Fruit fly (Drosophila melanogaster) whole organism, wandering third instar larva: ENCODE results near the gene FucTA.

Source experiments
- Abd-B ChIP-seq: fragments of >200 bp; optimal IDR thresholded peaks from 2 replicates; lab custom pipeline; 2017; ENCODE audit warnings: missing biosample characterization, missing genetic modification characterization
- CG9705 ChIP-seq: fragments of 200-800 bp; sonication (Bioruptor generic); optimal IDR thresholded peaks from 2 replicates; lab custom pipeline; 2018; ENCODE audit warnings: missing biosample characterization, mild to moderate bottlenecking, missing genetic modification characterization
- CrebA ChIP-seq: fragments of 200-800 bp; sonication (Bioruptor generic); optimal IDR thresholded peaks from 2 replicates; lab custom pipeline; 2016; ENCODE audit warnings: missing biosample characterization, mild to moderate bottlenecking, missing genetic modification characterization, borderline replicate concordance
- Dif ChIP-seq: fragments of 200-275, 200-300 bp; sonication (Bioruptor generic); optimal IDR thresholded peaks from 2 replicates; lab custom pipeline; 2018; ENCODE audit warnings: missing biosample characterization, missing genetic modification characterization; ENCODE audit not compliant: partially characterized antibody
- GATAd ChIP-seq: sonication (Bioruptor generic); optimal IDR thresholded peaks from 2 replicates; lab custom pipeline; 2016; ENCODE audit warnings: missing biosample characterization, missing genetic modification characterization
- HLH106 ChIP-seq: fragments of 200-800 bp; optimal IDR thresholded peaks from 3 replicates; lab custom pipeline; 2019; ENCODE audit warnings: missing biosample characterization, mild to moderate bottlenecking, missing genetic modification characterization, moderate library complexity
- Hnf4 ChIP-seq: fragments of 200-800 bp; sonication (Bioruptor generic); optimal IDR thresholded peaks from 2 replicates; lab custom pipeline; 2016; ENCODE audit warnings: missing biosample characterization, mild to moderate bottlenecking, missing genetic modification characterization
- Hr78 ChIP-seq: fragments of >200 bp; optimal IDR thresholded peaks from 2 replicates; lab custom pipeline; 2017; ENCODE audit warnings: missing biosample characterization, missing genetic modification characterization
- Hr83 ChIP-seq: fragments of 200-300 bp; sonication (Bioruptor generic); optimal IDR thresholded peaks from 2 replicates; lab custom pipeline; 2016; ENCODE audit warnings: missing biosample characterization, mild to moderate bottlenecking, missing genetic modification characterization, moderate library complexity; ENCODE audit not compliant: poor library complexity, severe bottlenecking
- Jra ChIP-seq: sonication (Bioruptor generic); optimal IDR thresholded peaks from 2 replicates; lab custom pipeline; 2016; ENCODE audit warnings: missing biosample characterization, missing genetic modification characterization
- Mio ChIP-seq: sonication (Bioruptor generic); optimal IDR thresholded peaks from 2 replicates; lab custom pipeline; 2016; ENCODE audit warnings: missing biosample characterization, missing genetic modification characterization
- Myc ChIP-seq: fragments of >200 bp; optimal IDR thresholded peaks from 2 replicates; lab custom pipeline; 2017
- OdsH ChIP-seq: fragments of 200-800 bp; sonication (Bioruptor generic); optimal IDR thresholded peaks from 2 replicates; lab custom pipeline; 2016; ENCODE audit warnings: missing biosample characterization, mild to moderate bottlenecking, missing genetic modification characterization
- Rel ChIP-seq, 2 experiments: fragments of 200-800 bp; sonication (Bioruptor generic) in 1 of 2; optimal IDR thresholded peaks; 2 replicates in 1 of 2; 3 replicates in 1 of 2; lab custom pipeline; 2016 to 2019; ENCODE audit warnings: mild to moderate bottlenecking in 2 of 2, missing biosample characterization in 2 of 2, missing genetic modification characterization in 2 of 2, moderate library complexity in 1 of 2
- Sp1 ChIP-seq: fragments of 200-800 bp; sonication (Bioruptor generic); optimal IDR thresholded peaks from 3 replicates; lab custom pipeline; 2019; ENCODE audit warnings: missing biosample characterization, mild to moderate bottlenecking, missing genetic modification characterization, moderate library complexity
- br ChIP-seq: fragments of 200-800 bp; sonication (Bioruptor generic); optimal IDR thresholded peaks from 2 replicates; lab custom pipeline; 2016; ENCODE audit warnings: missing biosample characterization, missing genetic modification characterization
- brk ChIP-seq: fragments of 200-800 bp; sonication (Bioruptor generic); optimal IDR thresholded peaks from 2 replicates; lab custom pipeline; 2016; ENCODE audit warnings: missing biosample characterization, mild to moderate bottlenecking, missing genetic modification characterization
- dl ChIP-seq, 2 experiments: fragments of 175-275, 200-275 bp in 1 of 2; fragments of 200-275 bp in 1 of 2; sonication (Bioruptor generic); optimal IDR thresholded peaks; lab custom pipeline; 2018; ENCODE audit warnings: mild to moderate bottlenecking in 2 of 2, missing biosample characterization in 2 of 2, missing genetic modification characterization in 2 of 2, moderate library complexity in 2 of 2; ENCODE audit not compliant: partially characterized antibody in 2 of 2, insufficient read depth in 1 of 2
- dmrt93B ChIP-seq: fragments of 200-800 bp; sonication (Bioruptor generic); optimal IDR thresholded peaks from 2 replicates; lab custom pipeline; 2018; ENCODE audit warnings: missing biosample characterization, mild to moderate bottlenecking, missing genetic modification characterization
- dsf ChIP-seq: sonication (Bioruptor generic); optimal IDR thresholded peaks from 2 replicates; lab custom pipeline; 2016; ENCODE audit warnings: missing biosample characterization, missing genetic modification characterization, borderline replicate concordance
- ey ChIP-seq: fragments of 200-800 bp; sonication (Bioruptor generic); optimal IDR thresholded peaks from 2 replicates; lab custom pipeline; 2016; ENCODE audit warnings: missing biosample characterization, missing genetic modification characterization
- foxo ChIP-seq, 2 experiments: fragments of 200-800 bp; sonication (Bioruptor generic); optimal IDR thresholded peaks; 2 replicates in 1 of 2; 3 replicates in 1 of 2; lab custom pipeline; 2016 to 2017; ENCODE audit warnings: missing biosample characterization in 2 of 2, missing genetic modification characterization in 2 of 2
- fru ChIP-seq: fragments of 200-800 bp; sonication (Bioruptor generic); optimal IDR thresholded peaks from 3 replicates; lab custom pipeline; 2016; ENCODE audit warnings: missing biosample characterization, mild to moderate bottlenecking, missing genetic modification characterization
- h ChIP-seq: fragments of 200-800 bp; sonication (Bioruptor generic); optimal IDR thresholded peaks from 3 replicates; lab custom pipeline; 2016; ENCODE audit warnings: missing biosample characterization, mild to moderate bottlenecking, missing genetic modification characterization
- jim ChIP-seq: fragments of 175-275, 200-325 bp; sonication (Bioruptor generic); optimal IDR thresholded peaks from 2 replicates; lab custom pipeline; 2016; ENCODE audit warnings: missing biosample characterization, mild to moderate bottlenecking, missing genetic modification characterization
- lola ChIP-seq: fragments of >200 bp; optimal IDR thresholded peaks from 2 replicates; lab custom pipeline; 2017; ENCODE audit warnings: missing biosample characterization, missing genetic modification characterization
- pan ChIP-seq: fragments of >200 bp; optimal IDR thresholded peaks from 2 replicates; lab custom pipeline; 2017
- psq ChIP-seq: fragments of 200-800 bp; sonication (Bioruptor generic); optimal IDR thresholded peaks from 3 replicates; lab custom pipeline; 2017; ENCODE audit warnings: missing biosample characterization, mild to moderate bottlenecking, missing genetic modification characterization, moderate library complexity
- rgr ChIP-seq: fragments of 200-800 bp; sonication (Bioruptor generic); optimal IDR thresholded peaks from 3 replicates; lab custom pipeline; 2016; ENCODE audit warnings: missing biosample characterization, mild to moderate bottlenecking, missing genetic modification characterization
- sage ChIP-seq: fragments of 200-800 bp; sonication (Bioruptor generic); optimal IDR thresholded peaks from 2 replicates; lab custom pipeline; 2016; ENCODE audit warnings: missing biosample characterization, mild to moderate bottlenecking, missing genetic modification characterization
- sv ChIP-seq: fragments of 200-800 bp; sonication (Bioruptor generic); optimal IDR thresholded peaks from 3 replicates; lab custom pipeline; 2016; ENCODE audit warnings: missing biosample characterization, missing genetic modification characterization
- tai ChIP-seq: sonication (Bioruptor generic); optimal IDR thresholded peaks from 2 replicates; lab custom pipeline; 2016; ENCODE audit warnings: missing biosample characterization, missing genetic modification characterization
- usp ChIP-seq: fragments of >200 bp; optimal IDR thresholded peaks from 2 replicates; lab custom pipeline; 2017; ENCODE audit warnings: missing biosample characterization, missing genetic modification characterization
- woc ChIP-seq: sonication (Bioruptor generic); optimal IDR thresholded peaks from 2 replicates; lab custom pipeline; 2016; ENCODE audit warnings: missing biosample characterization, mild to moderate bottlenecking, missing genetic modification characterization

FucTA gene

DNA sequence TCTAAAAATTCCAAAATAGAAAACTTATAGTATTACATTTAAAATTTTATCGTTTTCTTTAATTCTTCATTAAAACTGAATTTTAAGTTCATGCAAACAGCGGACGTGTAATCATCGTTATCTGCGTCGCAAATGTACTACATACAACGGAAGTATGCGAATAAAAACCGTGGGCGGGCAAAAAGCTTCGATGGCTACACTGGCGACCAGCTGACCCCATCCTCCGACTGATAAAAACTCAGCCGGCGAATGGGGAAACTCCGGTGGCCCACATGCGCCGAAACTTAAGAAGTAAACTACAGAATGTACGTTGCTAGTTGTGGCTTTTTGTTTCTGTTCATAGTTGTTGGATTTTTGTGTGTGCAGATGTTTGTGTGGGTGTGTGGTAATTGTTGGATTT, 9.1 kb upstream of the FucTA start:
- TF ChIP-seq dmrt93B (GFP tag; lab: Kevin White, UChicago) (no peak), lola (no peak), HLH106 (no peak), usp (no peak), Sp1 (GFP tag; lab: Kevin White, UChicago) (no peak), dsf (no peak), dl (GFP tag; optimal IDR thresholded peaks at IDR 0.05; lab: Kevin White, UChicago; ENCODE audit: insufficient read depth in 1 of 2, partially characterized antibody in 2 of 2) (no peak), ey (GFP tag; lab: Kevin White, UChicago) (no peak)

- TF ChIP-seq Hr83 (GFP tag; lab: Kevin White, UChicago) (peak; percentile 29), Hr78 (GFP tag; lab: Kevin White, UChicago) (no peak), Rel (GFP tag; optimal IDR thresholded peaks at IDR 0.05; lab: Kevin White, UChicago) (no peak), Rel (tag; optimal IDR thresholded peaks at IDR 0.05; lab: Kevin White, UChicago) (peak; percentile 28)
Measured at dm6 chr3L:15140268-15140957, 6.5 kb upstream of the FucTA start.

DNA sequence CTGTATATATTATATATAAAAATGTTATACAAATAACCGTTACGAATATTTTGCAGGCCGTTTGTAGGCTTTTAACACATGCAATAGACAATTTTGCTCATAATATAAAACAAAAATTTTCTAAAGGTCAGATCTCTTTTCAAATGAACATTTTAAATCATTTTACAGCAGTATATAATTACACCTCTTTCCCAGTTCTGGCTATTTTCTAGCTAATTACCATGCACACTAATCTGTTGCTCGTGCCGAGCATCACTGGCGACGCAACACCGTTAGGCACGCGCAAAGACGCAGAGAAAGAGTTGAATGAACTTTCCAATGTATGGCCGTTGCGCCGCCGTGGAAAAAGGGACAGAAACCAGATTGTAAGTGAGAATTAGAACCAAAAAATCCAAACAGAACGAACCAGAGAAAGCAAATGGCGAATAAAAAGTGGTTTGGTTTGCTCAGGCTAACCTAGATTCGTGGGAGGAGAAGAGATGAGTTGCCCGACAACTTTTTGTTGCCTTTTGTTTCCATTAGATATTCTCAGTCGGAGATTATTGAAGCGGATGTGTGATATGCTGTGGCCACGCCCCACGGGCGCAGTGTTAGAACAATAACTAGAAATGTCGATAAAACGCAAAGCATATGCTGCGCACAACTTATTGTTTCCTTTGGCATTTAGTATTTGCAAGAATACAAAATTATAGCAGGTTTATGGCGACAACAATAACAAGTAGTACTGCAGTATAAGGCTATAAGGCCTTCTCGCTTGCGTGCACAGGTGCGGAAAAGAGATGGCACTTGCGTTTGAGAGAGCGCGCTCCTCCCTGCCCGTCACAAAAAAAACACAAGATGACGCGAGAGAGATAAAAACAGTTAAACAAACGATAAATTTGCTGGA, 5.6 kb upstream of the FucTA start:
- TF ChIP-seq br (GFP tag; lab: Kevin White, UChicago) (peak; percentile 3), Jra (GFP tag; lab: Kevin White, UChicago) (peak; percentile 32), foxo (GFP tag; optimal IDR thresholded peaks at IDR 0.05; lab: Kevin White, UChicago) (peak in 1 of 2 experiments; percentile 28), rgr (GFP tag; lab: Kevin White, UChicago) (peak; percentile 43), OdsH (GFP tag; lab: Kevin White, UChicago) (no peak), Hr83 (GFP tag; lab: Kevin White, UChicago) (no peak), Mio (GFP tag; lab: Kevin White, UChicago) (no peak), Rel (GFP tag; optimal IDR thresholded peaks at IDR 0.05; lab: Kevin White, UChicago) (no peak), Rel (tag; optimal IDR thresholded peaks at IDR 0.05; lab: Kevin White, UChicago) (peak; percentile 20), pan (no peak), h (GFP tag; lab: Kevin White, UChicago) (peak; percentile 30), Dif (peak; percentile 37), fru (GFP tag; lab: Kevin White, UChicago) (peak; percentile 16), Myc (peak; percentile 75), Sp1 (GFP tag; lab: Kevin White, UChicago) (peak; percentile 15), HLH106 (peak; percentile 31), woc (GFP tag; lab: Kevin White, UChicago) (peak; percentile 5), dl (GFP tag; optimal IDR thresholded peaks at IDR 0.05; lab: Kevin White, UChicago; ENCODE audit: insufficient read depth in 1 of 2, partially characterized antibody in 2 of 2) (peak; percentile 6 to 43), sv (GFP tag; lab: Kevin White, UChicago) (no peak), ey (GFP tag; lab: Kevin White, UChicago) (no peak), psq (GFP tag; lab: Kevin White, UChicago) (no peak)
- TF ChIP-seq, all 38 proteins: peak for 13

DNA sequence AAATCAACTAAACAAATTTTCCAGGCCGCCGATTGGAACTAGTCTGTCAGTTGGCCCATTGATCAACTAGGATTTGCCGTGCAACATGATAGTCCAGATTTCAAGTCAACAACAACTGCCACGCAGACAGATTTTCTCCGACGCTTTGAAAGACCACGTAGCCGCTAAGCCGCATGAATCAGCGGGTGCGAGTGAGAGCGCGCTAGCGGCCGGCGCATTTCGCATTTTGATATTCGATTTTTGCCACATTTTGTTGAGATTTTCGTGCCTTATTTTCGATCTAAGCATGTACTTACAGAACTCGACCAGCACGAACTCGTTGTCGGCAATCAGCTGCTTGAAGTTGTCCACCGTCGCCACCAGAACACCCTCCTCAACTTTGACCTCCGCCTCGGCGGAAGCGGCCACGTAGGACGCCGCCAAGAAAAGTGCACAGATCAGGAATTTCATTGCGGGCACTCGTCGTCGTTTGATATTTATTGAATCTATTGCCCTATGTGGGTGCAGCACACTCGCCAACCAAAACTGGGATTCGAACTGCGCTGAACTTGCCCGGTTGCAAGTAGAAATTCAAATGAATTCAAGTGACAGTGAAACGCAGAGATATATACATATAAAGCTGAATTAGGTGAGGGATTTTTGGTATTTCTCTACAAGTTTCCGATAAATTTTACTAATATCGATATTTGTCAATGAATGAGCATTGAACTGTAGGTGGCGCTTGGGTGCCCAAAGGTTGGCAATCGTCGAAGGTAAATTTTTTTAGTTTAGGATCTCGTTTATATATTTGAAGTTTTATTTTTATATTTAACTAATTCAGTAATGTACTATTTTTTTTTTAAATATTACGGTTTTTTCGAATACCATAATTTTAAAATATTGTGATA, 4.7 kb upstream of the FucTA start, which contains the start of gene Pdi:
TSS of gene Pdi (minus strand) at position 837 of the 887 bp plus-strand sequence.
- TF ChIP-seq Mio (GFP tag; lab: Kevin White, UChicago) = no peak
- no peak for TF ChIP-seq sv (GFP tag; lab: Kevin White, UChicago)
- TF ChIP-seq foxo (GFP tag; optimal IDR thresholded peaks at IDR 0.05; lab: Kevin White, UChicago) = peak in 1 of 2 experiments; percentile 36
- no peak for TF ChIP-seq tai (GFP tag; lab: Kevin White, UChicago)
- TF ChIP-seq CrebA (GFP tag; lab: Kevin White, UChicago) = peak; percentile 98
- TF ChIP-seq lola = no peak
- TF ChIP-seq woc (GFP tag; lab: Kevin White, UChicago) = peak; percentile 12
- no peak for TF ChIP-seq sage
- TF ChIP-seq Jra (GFP tag; lab: Kevin White, UChicago) = peak; percentile 9
- no peak for TF ChIP-seq dsf
- TF ChIP-seq brk (GFP tag; lab: Kevin White, UChicago) = no peak
- TF ChIP-seq Hr83 (GFP tag; lab: Kevin White, UChicago) = peak; percentile 84
- TF ChIP-seq dl (GFP tag; optimal IDR thresholded peaks at IDR 0.05; lab: Kevin White, UChicago; ENCODE audit: insufficient read depth in 1 of 2, partially characterized antibody in 2 of 2) = peak in 1 of 2 experiments; percentile 32
- no peak for TF ChIP-seq Abd-B (GFP tag; lab: Kevin White, UChicago)
- no peak for TF ChIP-seq Rel (GFP tag; optimal IDR thresholded peaks at IDR 0.05; lab: Kevin White, UChicago)
- TF ChIP-seq Rel (tag; optimal IDR thresholded peaks at IDR 0.05; lab: Kevin White, UChicago) = peak; percentile 69
- no peak for TF ChIP-seq GATAd
- no peak for TF ChIP-seq usp
- TF ChIP-seq Dif = peak; percentile 57
- TF ChIP-seq Sp1 (GFP tag; lab: Kevin White, UChicago) = peak; percentile 20
- no peak for TF ChIP-seq Hr78 (GFP tag; lab: Kevin White, UChicago)
- TF ChIP-seq jim (GFP tag; lab: Kevin White, UChicago) = peak; percentile 50
- peak; percentile 10 for TF ChIP-seq ey (GFP tag; lab: Kevin White, UChicago)
- peak; percentile 68 for TF ChIP-seq Hnf4 (GFP tag; lab: Kevin White, UChicago)
- no peak for TF ChIP-seq CG9705
- peak; percentile 47 for TF ChIP-seq h (GFP tag; lab: Kevin White, UChicago)
- TF ChIP-seq Myc = no peak
- peak; percentile 43 for TF ChIP-seq rgr (GFP tag; lab: Kevin White, UChicago)
